Fruit fly (Drosophila melanogaster) Kc167 (cell line): ENCODE measurements around the gene ATPsynE.

Experiments used
- Sin3A ChIP-seq: fragments of >200 bp; optimal IDR thresholded peaks from 2 replicates; lab custom pipeline; 2018; ENCODE audit warnings: missing external identifiers
- h ChIP-seq: fragments of >200 bp; optimal IDR thresholded peaks from 3 replicates; lab custom pipeline; 2018; ENCODE audit warnings: missing external identifiers
- insv ChIP-seq: fragments of >200 bp; optimal IDR thresholded peaks from 3 replicates; lab custom pipeline; 2018; ENCODE audit warnings: missing external identifiers
- psq ChIP-seq: fragments of >200 bp; optimal IDR thresholded peaks from 2 replicates; lab custom pipeline; 2017; ENCODE audit warnings: missing external identifiers
- ttk ChIP-seq: sonication (Bioruptor generic); optimal IDR thresholded peaks from 2 replicates; lab custom pipeline; 2017; ENCODE audit warnings: missing external identifiers

- no peak for TF ChIP-seq ttk
- TF ChIP-seq h (lab: Kevin White, UChicago): no peak
- TF ChIP-seq psq (lab: Kevin White, UChicago): no peak
- no peak for TF ChIP-seq Sin3A
- TF ChIP-seq insv (lab: Kevin White, UChicago): no peak
These were observed 28.5 kb upstream of the ATPsynE start for dm6 chr3R:14298078-14298896.
